Fruit fly (Drosophila melanogaster) whole organism, embryonic: ENCODE measurements around the gene bin.

ENCODE experiments used
- CG13624 ChIP-seq: fragments of 200-800 bp; sonication (Bioruptor generic); optimal IDR thresholded peaks from 2 replicates; lab custom pipeline; 2016; ENCODE audit warnings: missing biosample characterization, missing genetic modification characterization
- CG30020 ChIP-seq: fragments of 200-800 bp; optimal IDR thresholded peaks from 2 replicates; lab custom pipeline; 2019; ENCODE audit warnings: missing biosample characterization, mild to moderate bottlenecking, missing genetic modification characterization, moderate library complexity
- CG4404 ChIP-seq: fragments of 200-800 bp; sonication (Bioruptor generic); IDR thresholded peaks from 2 replicates; pipeline ENCODE4 v1.3.6; 2022; ENCODE audit warnings: missing biosample characterization, missing genetic modification characterization
- Hr78 ChIP-seq, 2 experiments: fragments of 200-800 bp in 1 of 2; fragments of >200 bp in 1 of 2; sonication (Bioruptor generic) in 1 of 2; optimal IDR thresholded peaks; 2 replicates each; lab custom pipeline; 2017 to 2019; ENCODE audit warnings: missing biosample characterization in 2 of 2, missing genetic modification characterization in 2 of 2, mild to moderate bottlenecking in 1 of 2, moderate library complexity in 1 of 2
- Rfx ChIP-seq: fragments of 200-800 bp; sonication (Bioruptor generic); IDR thresholded peaks from 2 replicates; pipeline ENCODE4 v1.3.6; 2022; ENCODE audit warnings: missing biosample characterization, missing genetic modification characterization
- cas ChIP-seq: fragments of 200-800 bp; sonication (Bioruptor generic); IDR thresholded peaks from 2 replicates; pipeline ENCODE4 v1.3.6; 2022; ENCODE audit warnings: missing biosample characterization, missing genetic modification characterization
- caup ChIP-seq: fragments of 200-800 bp; sonication (Bioruptor generic); optimal IDR thresholded peaks from 3 replicates; lab custom pipeline; 2017; ENCODE audit warnings: missing biosample characterization, mild to moderate bottlenecking, missing genetic modification characterization, moderate library complexity; ENCODE audit not compliant: severe bottlenecking
- chinmo ChIP-seq: fragments of 200-800 bp; sonication (Bioruptor generic); IDR thresholded peaks from 4 replicates; pipeline ENCODE4 v1.3.6; 2022; ENCODE audit warnings: missing biosample characterization, missing genetic modification characterization; ENCODE audit not compliant: partially characterized antibody
- usp ChIP-seq: fragments of >200 bp; optimal IDR thresholded peaks from 2 replicates; lab custom pipeline; 2017; ENCODE audit warnings: missing biosample characterization, missing genetic modification characterization

dm6 chr3L:7026694-7027093 lies 36.3 kb downstream of the bin start, which contains the start of gene CG17744:
- TF ChIP-seq CG4404 (GFP tag; lab: Robert Waterston, UW) (no peak), Hr78 (GFP tag; optimal IDR thresholded peaks at IDR 0.05; lab: Kevin White, UChicago) (no peak), usp (no peak), chinmo (no peak), caup (GFP tag; lab: Kevin White, UChicago) (no peak), cas (GFP tag; lab: Robert Waterston, UW) (no peak), CG30020 (tag; lab: Kevin White, UChicago) (no peak), CG13624 (GFP tag; lab: Kevin White, UChicago) (no peak), Rfx (GFP tag; lab: Robert Waterston, UW) (no peak)
